Worm (Caenorhabditis elegans): Measurements from ENCODE around the gene C46E10.3.

Gene C46E10.3

DNA sequence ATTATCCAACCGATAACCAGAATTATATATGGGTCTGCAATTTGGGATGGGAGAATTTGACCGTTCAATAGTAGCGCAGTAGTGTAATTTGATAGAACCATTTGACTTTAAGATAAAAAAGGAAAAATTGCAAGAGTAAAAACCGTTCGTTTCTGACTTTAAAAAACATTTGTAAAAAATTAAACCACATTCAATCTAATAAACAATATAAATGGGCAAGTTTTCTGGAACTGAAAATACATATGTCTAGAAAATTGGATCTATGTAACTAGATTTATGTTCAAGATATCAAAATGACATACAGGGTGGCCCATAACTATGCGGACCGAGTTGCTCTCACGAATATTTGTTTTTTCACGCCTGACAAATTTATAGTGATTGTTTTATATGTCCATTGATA lies 26.5 kb upstream of the C46E10.3 start, which contains the start of gene srx-102:
TSS of gene srx-102 (minus strand) at position 101 of the 400 bp plus-strand sequence.
- TF ChIP-seq pbrm-1 (GFP tag; IDR thresholded peaks at IDR 0.05) (no peak), Y53G8AR.9 (GFP tag; conservative IDR thresholded peaks at IDR 0.05) (no peak), F22D6.2 (tag; optimal IDR thresholded peaks at IDR 0.05) (no peak), ztf-26 (tag; optimal IDR thresholded peaks at IDR 0.05) (no peak), efl-1 (GFP tag; optimal IDR thresholded peaks at IDR 0.05) (no peak), bed-2 (GFP tag; IDR thresholded peaks at IDR 0.05) (no peak), C17E4.6 (GFP tag; IDR thresholded peaks at IDR 0.05) (no peak), ZK185.1 (tag; optimal IDR thresholded peaks at IDR 0.05; ENCODE audit: poor library complexity, severe bottlenecking) (no peak), hmg-20 (GFP tag; IDR thresholded peaks at IDR 0.05) (no peak), ama-1 (optimal IDR thresholded peaks at IDR 0.05) (no peak), ama-1 (GFP tag; optimal IDR thresholded peaks at IDR 0.05) (no peak)

DNA sequence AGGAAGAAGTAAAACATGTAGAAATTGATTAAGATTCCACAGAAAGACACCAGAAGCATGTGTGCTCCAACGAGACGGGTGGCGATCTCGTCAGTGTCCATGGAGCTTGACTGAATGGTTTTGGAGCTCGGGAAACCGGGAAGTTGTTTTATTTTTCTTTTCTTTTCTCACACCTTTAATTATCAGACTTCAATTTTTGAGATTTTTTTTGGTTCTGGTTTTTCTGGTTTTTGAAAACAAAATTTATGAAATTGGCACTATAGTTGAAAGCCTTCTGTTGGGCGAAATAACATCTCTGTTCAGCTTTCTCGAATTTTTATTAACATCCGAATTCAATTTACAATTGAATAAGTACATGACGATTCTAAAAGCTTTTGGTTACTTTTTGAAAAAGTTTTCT lies 21.5 kb upstream of the C46E10.3 start, which contains the start of gene srx-104:
TSS of gene srx-104 (minus strand) at position 101 of the 400 bp plus-strand sequence.
- TF ChIP-seq cebp-2 (GFP tag; IDR thresholded peaks at IDR 0.05), result no peak
- no peak for TF ChIP-seq T07F8.4 (tag; optimal IDR thresholded peaks at IDR 0.05)
- TF ChIP-seq ztf-18 (tag; optimal IDR thresholded peaks at IDR 0.05), result no peak
- TF ChIP-seq ceh-91 (GFP tag; IDR thresholded peaks at IDR 0.05), result no peak
- TF ChIP-seq ztf-28 (GFP tag; IDR thresholded peaks at IDR 0.05), result no peak
- no peak for TF ChIP-seq hsf-1 (GFP tag; IDR thresholded peaks at IDR 0.05)
- TF ChIP-seq egrh-3 (GFP tag; IDR thresholded peaks at IDR 0.05), result no peak
- TF ChIP-seq lsl-1 (GFP tag; optimal IDR thresholded peaks at IDR 0.05), result no peak
- TF ChIP-seq ceh-58 (GFP tag; IDR thresholded peaks at IDR 0.05), result no peak
- TF ChIP-seq egl-44 (GFP tag; IDR thresholded peaks at IDR 0.05), result no peak

DNA sequence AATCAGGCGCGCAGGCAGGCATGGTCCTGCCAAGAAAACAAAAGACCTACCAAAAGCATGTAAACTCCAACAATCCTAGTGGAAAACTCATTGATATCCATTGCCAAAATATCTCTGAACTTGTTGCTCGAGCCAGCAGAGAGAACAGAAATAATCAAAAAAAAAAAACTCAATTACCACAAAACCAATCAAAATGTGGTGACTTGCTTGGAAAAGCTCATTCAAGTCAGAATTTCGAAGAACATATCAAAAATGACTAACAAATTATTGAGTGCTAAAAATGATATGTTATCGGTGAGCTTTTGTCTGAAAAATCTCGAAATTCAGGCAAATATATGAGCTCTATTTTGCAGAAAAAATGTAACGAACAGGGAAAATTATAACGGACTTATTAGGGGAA lies 19.8 kb upstream of the C46E10.3 start, which contains the start of gene srx-105:
TSS of gene srx-105 (minus strand) at position 101 of the 400 bp plus-strand sequence.
- TF ChIP-seq hlh-12 (tag; optimal IDR thresholded peaks at IDR 0.05) (no peak), xnd-1 (tag; optimal IDR thresholded peaks at IDR 0.05) (no peak), rpc-1 (optimal IDR thresholded peaks at IDR 0.05) (no peak), rpc-1 (tag; optimal IDR thresholded peaks at IDR 0.05) (no peak), tbp1 (GFP tag; optimal IDR thresholded peaks at IDR 0.05) (no peak)

DNA sequence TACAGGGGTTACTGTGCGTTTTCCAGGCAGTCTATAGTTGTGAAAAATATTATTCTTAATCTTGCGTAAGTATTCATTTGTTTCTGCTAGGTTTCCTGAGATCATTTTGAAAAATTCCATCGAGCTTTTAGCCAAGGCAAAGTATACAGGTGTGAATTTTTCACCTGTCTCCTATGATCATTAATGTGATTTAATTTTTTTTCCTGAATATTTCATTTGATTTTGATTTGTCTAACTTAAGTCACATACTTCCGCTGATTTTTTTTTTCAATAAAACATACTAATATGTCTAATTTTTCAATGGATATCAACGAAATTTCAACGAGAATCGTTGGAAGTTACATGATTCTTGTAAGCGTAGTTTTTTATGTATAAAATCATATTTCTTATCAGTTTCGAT lies 15.8 kb upstream of the C46E10.3 start, which contains the start of gene srx-108:
TSS of gene srx-108 (plus strand) at position 301 of the 400 bp plus-strand sequence.
- no peak for TF ChIP-seq attf-3 (GFP tag; conservative IDR thresholded peaks at IDR 0.05)
- no peak for TF ChIP-seq ztf-3 (GFP tag; optimal IDR thresholded peaks at IDR 0.05)
- TF ChIP-seq rec-8 (tag; optimal IDR thresholded peaks at IDR 0.05), result no peak
- no peak for TF ChIP-seq repo-1 (tag; optimal IDR thresholded peaks at IDR 0.05)
- no peak for TF ChIP-seq B0035.1 (tag; optimal IDR thresholded peaks at IDR 0.05)
- TF ChIP-seq dpff-1 (tag; optimal IDR thresholded peaks at IDR 0.05), result no peak
- TF ChIP-seq hlh-26 (GFP tag; conservative IDR thresholded peaks at IDR 0.05), result no peak
- TF ChIP-seq let-526 (GFP tag; IDR thresholded peaks at IDR 0.05), result no peak
- TF ChIP-seq snpc-1.1 (tag; optimal IDR thresholded peaks at IDR 0.05; ENCODE audit: insufficient read depth), result no peak
- no peak for TF ChIP-seq snpc-3.4 (tag; optimal IDR thresholded peaks at IDR 0.05)
- no peak for TF ChIP-seq F37B4.10 (GFP tag; IDR thresholded peaks at IDR 0.05)
- no peak for TF ChIP-seq F33H1.4 (GFP tag; IDR thresholded peaks at IDR 0.05)
- TF ChIP-seq nhr-120 (GFP tag; IDR thresholded peaks at IDR 0.05), result no peak
- TF ChIP-seq F39B2.1 (GFP tag; IDR thresholded peaks at IDR 0.05), result no peak
- TF ChIP-seq F23B12.7 (tag; optimal IDR thresholded peaks at IDR 0.05; ENCODE audit: insufficient read depth), result no peak
- no peak for TF ChIP-seq Y53G8AR.9 (GFP tag; conservative IDR thresholded peaks at IDR 0.05)
- TF ChIP-seq sptf-2 (GFP tag; optimal IDR thresholded peaks at IDR 0.05), result no peak
- TF ChIP-seq K11D2.4 (GFP tag; IDR thresholded peaks at IDR 0.05), result no peak
- TF ChIP-seq zim-3 (tag; optimal IDR thresholded peaks at IDR 0.05), result no peak
- TF ChIP-seq pha-4 (tag; optimal IDR thresholded peaks at IDR 0.05), result no peak

Data from whole organism, young adult.